Worm (Caenorhabditis elegans): ENCODE data around the gene W02D7.12.

The W02D7.12 gene

ce11 chrV:8359792-8360191 is 48.5 kb downstream of the W02D7.12 start, which contains the start of gene F38E1.6:
TSS of gene F38E1.6 (plus strand) at chrV:8360092.
- TF ChIP-seq aly-2 (tag; optimal IDR thresholded peaks at IDR 0.05), result no peak
- TF ChIP-seq lsy-12 (tag; optimal IDR thresholded peaks at IDR 0.05), result no peak
- no peak for TF ChIP-seq nhr-237 (tag; optimal IDR thresholded peaks at IDR 0.05)
- TF ChIP-seq ztf-4 (tag; optimal IDR thresholded peaks at IDR 0.05), result no peak
- TF ChIP-seq mdl-1 (tag; optimal IDR thresholded peaks at IDR 0.05), result no peak
- no peak for TF ChIP-seq nhr-11 (tag; optimal IDR thresholded peaks at IDR 0.05)
- no peak for TF ChIP-seq unc-39 (tag; optimal IDR thresholded peaks at IDR 0.05)
- no peak for TF ChIP-seq lin-39 (tag; optimal IDR thresholded peaks at IDR 0.05)
- TF ChIP-seq ZK546.5 (tag; optimal IDR thresholded peaks at IDR 0.05), result no peak

Measured in whole organism, L3 larva.